Fruit fly (Drosophila melanogaster) whole organism, embryonic: ENCODE data around the gene CG32645.

Source experiments
- Ada2b ChIP-seq: fragments of 200-800 bp; sonication (Bioruptor generic); IDR thresholded peaks from 2 replicates; pipeline ENCODE4 v1.3.6; 2022; ENCODE audit warnings: missing biosample characterization, missing genetic modification characterization
- Bgb ChIP-seq: fragments of 200-800 bp; sonication (Bioruptor generic); IDR thresholded peaks from 2 replicates; pipeline ENCODE4 v1.3.6; 2022; ENCODE audit warnings: missing biosample characterization, missing genetic modification characterization; ENCODE audit not compliant: partially characterized antibody
- C15 ChIP-seq: fragments of 200-800 bp; sonication (Bioruptor generic); IDR thresholded peaks from 3 replicates; pipeline ENCODE4 v1.3.6; 2022; ENCODE audit warnings: missing biosample characterization, missing genetic modification characterization
- CG10267 ChIP-seq: fragments of 200-800 bp; sonication (Bioruptor generic); optimal IDR thresholded peaks from 2 replicates; lab custom pipeline; 2018; ENCODE audit warnings: missing biosample characterization, mild to moderate bottlenecking, missing genetic modification characterization, moderate library complexity
- CG11093 ChIP-seq: fragments of 200-800 bp; sonication (Bioruptor generic); IDR thresholded peaks from 3 replicates; pipeline ENCODE4 v1.3.6; 2022; ENCODE audit warnings: missing biosample characterization, missing genetic modification characterization
- CG1233 ChIP-seq: fragments of 200-800 bp; sonication (Bioruptor generic); optimal IDR thresholded peaks from 4 replicates; lab custom pipeline; 2018; ENCODE audit warnings: missing biosample characterization, mild to moderate bottlenecking, missing genetic modification characterization
- CG12769 ChIP-seq: fragments of 200-800 bp; sonication (Bioruptor generic); optimal IDR thresholded peaks from 2 replicates; lab custom pipeline; 2019; ENCODE audit warnings: missing biosample characterization, mild to moderate bottlenecking, missing genetic modification characterization, moderate library complexity
- CG1602 ChIP-seq: fragments of 200-800 bp; sonication (Bioruptor generic); optimal IDR thresholded peaks from 3 replicates; lab custom pipeline; 2016; ENCODE audit warnings: missing biosample characterization, missing genetic modification characterization
- CG16813 ChIP-seq: fragments of 200-800 bp; sonication (Bioruptor generic); IDR thresholded peaks from 3 replicates; pipeline ENCODE4 v1.3.6; 2022; ENCODE audit warnings: missing biosample characterization, missing genetic modification characterization; ENCODE audit not compliant: partially characterized antibody
- CG17829 ChIP-seq: fragments of 200-800 bp; optimal IDR thresholded peaks from 2 replicates; lab custom pipeline; 2019; ENCODE audit warnings: missing biosample characterization, mild to moderate bottlenecking, missing genetic modification characterization, moderate library complexity
- CG18476 ChIP-seq: fragments of 200-800 bp; sonication (Bioruptor generic); optimal IDR thresholded peaks from 2 replicates; lab custom pipeline; 2016; ENCODE audit warnings: missing biosample characterization, mild to moderate bottlenecking, missing genetic modification characterization
- CG30431 ChIP-seq: fragments of 200-800 bp; sonication (Bioruptor generic); optimal IDR thresholded peaks from 2 replicates; lab custom pipeline; 2017; ENCODE audit warnings: missing biosample characterization, missing genetic modification characterization
- CG31365 ChIP-seq: fragments of 200-800 bp; sonication (Bioruptor generic); optimal IDR thresholded peaks from 2 replicates; lab custom pipeline; 2018; ENCODE audit warnings: missing biosample characterization, mild to moderate bottlenecking, missing genetic modification characterization
- D19B ChIP-seq: fragments of 200-800 bp; sonication (Bioruptor generic); optimal IDR thresholded peaks from 2 replicates; lab custom pipeline; 2017; ENCODE audit warnings: missing biosample characterization, mild to moderate bottlenecking, missing genetic modification characterization
- Dip3 ChIP-seq: fragments of 200-800 bp; sonication (Bioruptor generic); optimal IDR thresholded peaks from 3 replicates; lab custom pipeline; 2016; ENCODE audit warnings: missing biosample characterization, missing genetic modification characterization
- E2f1 ChIP-seq: fragments of 200-800 bp; sonication (Bioruptor generic); IDR thresholded peaks from 2 replicates; pipeline ENCODE4 v1.3.6; 2022; ENCODE audit warnings: missing biosample characterization, missing genetic modification characterization
- Ets65A ChIP-seq: fragments of 200-800 bp; sonication (Bioruptor generic); peaks from one replicate; lab custom pipeline; 2016; ENCODE audit warnings: missing biosample characterization, missing genetic modification characterization
- Lim3 ChIP-seq: fragments of 200-800 bp; sonication (Bioruptor generic); IDR thresholded peaks from 2 replicates; pipeline ENCODE4 v1.3.6; 2022; ENCODE audit warnings: missing biosample characterization, missing genetic modification characterization
- Max ChIP-seq: fragments of 200-800 bp; sonication (Bioruptor generic); optimal IDR thresholded peaks from 2 replicates; lab custom pipeline; 2016; ENCODE audit warnings: missing biosample characterization, mild to moderate bottlenecking, missing genetic modification characterization
- Myb ChIP-seq: fragments of 200-800 bp; sonication (Bioruptor generic); optimal IDR thresholded peaks from 2 replicates; lab custom pipeline; 2016; ENCODE audit warnings: missing biosample characterization, missing genetic modification characterization
- NC2α ChIP-seq: fragments of 200-800 bp; sonication (Bioruptor generic); optimal IDR thresholded peaks from 2 replicates; lab custom pipeline; 2016; ENCODE audit warnings: missing biosample characterization, missing genetic modification characterization
- Sin3A ChIP-seq: fragments of >200 bp; optimal IDR thresholded peaks from 2 replicates; lab custom pipeline; 2018
- Sox102F ChIP-seq: fragments of 200-800 bp; sonication (Bioruptor generic); optimal IDR thresholded peaks from 2 replicates; lab custom pipeline; 2018; ENCODE audit warnings: missing biosample characterization, mild to moderate bottlenecking, missing genetic modification characterization, moderate library complexity
- Sry-δ ChIP-seq: fragments of 200-800 bp; sonication (Bioruptor generic); optimal IDR thresholded peaks from 2 replicates; lab custom pipeline; 2016; ENCODE audit warnings: missing biosample characterization, missing genetic modification characterization
- Taf1 ChIP-seq: fragments of 200-800 bp; sonication (Bioruptor generic); IDR thresholded peaks from 2 replicates; pipeline ENCODE4 v1.3.6; 2022; ENCODE audit warnings: missing biosample characterization, missing genetic modification characterization
- Usf ChIP-seq: fragments of 200-800 bp; sonication (Bioruptor generic); optimal IDR thresholded peaks from 2 replicates; lab custom pipeline; 2017; ENCODE audit warnings: missing genotype, missing biosample characterization, missing genetic modification characterization
- ac ChIP-seq: fragments of 200-800 bp; sonication (Bioruptor generic); optimal IDR thresholded peaks from 3 replicates; lab custom pipeline; 2017; ENCODE audit warnings: missing biosample characterization, mild to moderate bottlenecking, missing genetic modification characterization
- az2 ChIP-seq: fragments of 200-800 bp; sonication (Bioruptor generic); optimal IDR thresholded peaks from 3 replicates; lab custom pipeline; 2016; ENCODE audit warnings: missing biosample characterization, missing genetic modification characterization
- bbx ChIP-seq: fragments of 200-800 bp; sonication (Bioruptor generic); IDR thresholded peaks from 2 replicates; pipeline ENCODE4 v1.3.6; 2022; ENCODE audit warnings: missing biosample characterization, missing genetic modification characterization; ENCODE audit not compliant: partially characterized antibody
- cad ChIP-seq: fragments of >200 bp; optimal IDR thresholded peaks from 2 replicates; lab custom pipeline; 2017; ENCODE audit warnings: missing biosample characterization, missing genetic modification characterization
- chn ChIP-seq: fragments of 200-800 bp; sonication (Bioruptor generic); optimal IDR thresholded peaks from 2 replicates; lab custom pipeline; 2016; ENCODE audit warnings: missing biosample characterization, missing genetic modification characterization
- crp ChIP-seq, 2 experiments: fragments of 200-800 bp; sonication (Bioruptor generic); optimal IDR thresholded peaks; 2 replicates in 1 of 2; 3 replicates in 1 of 2; lab custom pipeline; 2017; ENCODE audit warnings: missing biosample characterization in 2 of 2, missing genetic modification characterization in 2 of 2, mild to moderate bottlenecking in 1 of 2, moderate library complexity in 1 of 2
- dpn ChIP-seq, 2 experiments: fragments of 200-800 bp; sonication (Bioruptor generic); optimal IDR thresholded peaks; 3 replicates each; lab custom pipeline; 2016; ENCODE audit warnings: missing biosample characterization in 2 of 2, missing genetic modification characterization in 2 of 2
- eve ChIP-seq, 2 experiments: fragments of >200 bp; optimal IDR thresholded peaks; 2 replicates each; lab custom pipeline; 2017; ENCODE audit warnings: missing biosample characterization in 2 of 2, missing genetic modification characterization in 2 of 2
- exex ChIP-seq: fragments of 200-800 bp; sonication (Bioruptor generic); optimal IDR thresholded peaks from 4 replicates; lab custom pipeline; 2018; ENCODE audit warnings: missing biosample characterization, mild to moderate bottlenecking, missing genetic modification characterization, moderate library complexity
- eyg ChIP-seq: fragments of 200-800 bp; sonication (Bioruptor generic); optimal IDR thresholded peaks from 3 replicates; lab custom pipeline; 2016; ENCODE audit warnings: missing biosample characterization, missing genetic modification characterization
- fd102C ChIP-seq: fragments of 200-800 bp; sonication (Bioruptor generic); optimal IDR thresholded peaks from 2 replicates; lab custom pipeline; 2018; ENCODE audit warnings: missing biosample characterization, mild to moderate bottlenecking, missing genetic modification characterization, moderate library complexity
- gem ChIP-seq: fragments of 200-800 bp; sonication (Bioruptor generic); optimal IDR thresholded peaks from 2 replicates; lab custom pipeline; 2019; ENCODE audit warnings: missing biosample characterization, mild to moderate bottlenecking, missing genetic modification characterization, moderate library complexity
- jigr1 ChIP-seq: fragments of 200-800 bp; sonication (Bioruptor generic); IDR thresholded peaks from 3 replicates; pipeline ENCODE4 v1.3.6; 2022; ENCODE audit warnings: missing biosample characterization, missing genetic modification characterization
- lbe ChIP-seq: fragments of 200-800 bp; sonication (Bioruptor generic); optimal IDR thresholded peaks from 2 replicates; lab custom pipeline; 2016; ENCODE audit warnings: missing biosample characterization, mild to moderate bottlenecking, missing genetic modification characterization
- mam ChIP-seq: fragments of 200-800 bp; sonication (Bioruptor generic); optimal IDR thresholded peaks from 3 replicates; lab custom pipeline; 2016; ENCODE audit warnings: missing biosample characterization, missing genetic modification characterization
- mld ChIP-seq: fragments of 200-800 bp; sonication (Bioruptor generic); IDR thresholded peaks from 3 replicates; pipeline ENCODE4 v1.3.6; 2022; ENCODE audit warnings: missing biosample characterization, missing genetic modification characterization; ENCODE audit not compliant: partially characterized antibody
- nom ChIP-seq: fragments of 200-800 bp; sonication (Bioruptor generic); optimal IDR thresholded peaks from 2 replicates; lab custom pipeline; 2017; ENCODE audit warnings: missing biosample characterization, missing genetic modification characterization, mild to moderate bottlenecking, moderate library complexity, missing genetic modification reagents
- pzg ChIP-seq: fragments of 200-800 bp; sonication (Bioruptor generic); optimal IDR thresholded peaks from 3 replicates; lab custom pipeline; 2018; ENCODE audit warnings: missing biosample characterization, mild to moderate bottlenecking, missing genetic modification characterization, moderate library complexity
- scrt ChIP-seq: fragments of 200-800 bp; sonication (Bioruptor generic); optimal IDR thresholded peaks from 2 replicates; lab custom pipeline; 2018; ENCODE audit warnings: missing biosample characterization, mild to moderate bottlenecking, missing genetic modification characterization, moderate library complexity
- sim ChIP-seq: fragments of 200-800 bp; sonication (Bioruptor generic); IDR thresholded peaks from 2 replicates; pipeline ENCODE4 v1.3.6; 2022; ENCODE audit warnings: missing biosample characterization, missing genetic modification characterization
- ssp ChIP-seq: fragments of 200-800 bp; sonication (Bioruptor generic); IDR thresholded peaks from 2 replicates; pipeline ENCODE4 v1.3.6; 2022; ENCODE audit warnings: missing biosample characterization, missing genetic modification characterization
- tap ChIP-seq: fragments of 200-800 bp; optimal IDR thresholded peaks from 3 replicates; lab custom pipeline; 2019; ENCODE audit warnings: missing biosample characterization, mild to moderate bottlenecking, missing genetic modification characterization, moderate library complexity
- wdn ChIP-seq: fragments of 200-800 bp; sonication (Bioruptor generic); IDR thresholded peaks from 2 replicates; pipeline ENCODE4 v1.3.6; 2022; ENCODE audit warnings: missing biosample characterization, missing genetic modification characterization
- zen ChIP-seq: fragments of 200-800 bp; sonication (Bioruptor generic); optimal IDR thresholded peaks from 3 replicates; lab custom pipeline; 2018; ENCODE audit warnings: missing biosample characterization, mild to moderate bottlenecking, missing genetic modification characterization, moderate library complexity

CG32645 gene

DNA sequence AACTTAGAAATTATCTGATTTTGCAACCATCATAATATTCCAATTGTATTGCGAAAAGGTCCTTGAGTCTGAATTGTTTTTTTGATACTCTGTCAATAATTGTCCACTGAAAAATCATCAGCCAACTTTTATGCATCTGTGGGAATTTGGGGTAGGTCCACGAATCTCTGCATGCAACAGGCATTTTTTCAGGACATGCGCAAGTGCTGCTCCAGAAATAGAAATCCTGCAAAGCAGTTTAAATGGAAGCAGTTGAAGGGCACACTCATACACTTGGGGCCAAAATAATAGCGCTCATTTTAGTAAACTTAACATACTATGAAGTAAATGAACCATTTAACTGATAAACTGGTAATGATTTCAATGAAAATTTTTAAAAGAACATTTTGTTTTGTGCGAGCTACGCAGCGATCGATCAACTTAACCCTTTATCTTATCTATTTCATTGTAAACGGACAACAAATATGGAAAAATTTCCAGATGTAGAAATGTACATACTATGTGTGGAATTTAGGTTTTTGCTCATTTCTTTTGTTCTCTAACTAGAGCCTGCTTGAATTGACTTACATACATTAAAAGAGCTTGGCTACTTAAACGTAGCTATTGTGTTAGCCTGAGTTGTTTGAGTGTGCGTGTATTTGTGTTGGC, 8.7 kb upstream of the CG32645 start (continued):
- TF ChIP-seq Dip3, result peak; percentile 49
- TF ChIP-seq Usf, result peak; percentile 52
- TF ChIP-seq scrt (GFP tag; lab: Kevin White, UChicago), result peak; percentile 95
- TF ChIP-seq D19B (GFP tag; lab: Kevin White, UChicago), result peak; percentile 50
- no peak for TF ChIP-seq CG16813 (GFP tag; lab: Robert Waterston, UW)
- TF ChIP-seq C15 (GFP tag; lab: Robert Waterston, UW), result no peak
- TF ChIP-seq exex, result peak; percentile 57
- TF ChIP-seq Ets65A (GFP tag; lab: Kevin White, UChicago), result peak; percentile 97
- TF ChIP-seq Lim3, result no peak
- TF ChIP-seq ssp, result no peak
- no peak for TF ChIP-seq mld (GFP tag; lab: Robert Waterston, UW)
- TF ChIP-seq ac (GFP tag; lab: Kevin White, UChicago), result peak; percentile 42
- TF ChIP-seq eve (GFP tag; optimal IDR thresholded peaks at IDR 0.05; lab: Kevin White, UChicago), result peak in 1 of 2 experiments; percentile 92
- TF ChIP-seq crp (GFP tag; optimal IDR thresholded peaks at IDR 0.05; lab: Kevin White, UChicago), result peak in 1 of 2 experiments; percentile 8
- TF ChIP-seq chn (GFP tag; lab: Kevin White, UChicago), result peak; percentile 69
- peak; percentile 41 for TF ChIP-seq nom (GFP tag; lab: Kevin White, UChicago)
- TF ChIP-seq CG1602 (GFP tag; lab: Kevin White, UChicago), result peak; percentile 73
- no peak for TF ChIP-seq bbx (GFP tag; lab: Robert Waterston, UW)
- TF ChIP-seq fd102C (GFP tag; lab: Kevin White, UChicago), result no peak
- no peak for TF ChIP-seq Bgb (GFP tag; lab: Robert Waterston, UW)
- TF ChIP-seq sim, result peak; percentile 34; the same call in 1 of the 2 replicates
- TF ChIP-seq cad (GFP tag; lab: Kevin White, UChicago), result no peak
- no peak for TF ChIP-seq lbe (GFP tag; lab: Kevin White, UChicago)
- peak; percentile 65 for TF ChIP-seq CG17829 (tag; lab: Kevin White, UChicago)
- TF ChIP-seq CG10267 (tag; lab: Kevin White, UChicago), result peak; percentile 62
- peak; percentile 84 for TF ChIP-seq gem (tag; lab: Kevin White, UChicago)
- 0 out of 3 replicates have a peak, but pooled peaks have one; percentile 41 for TF ChIP-seq CG11093 (GFP tag; lab: Robert Waterston, UW)
- TF ChIP-seq NC2α (GFP tag; lab: Kevin White, UChicago), result no peak
- peak; percentile 68 to 72 for TF ChIP-seq dpn (GFP tag; optimal IDR thresholded peaks at IDR 0.05; lab: Kevin White, UChicago)
- TF ChIP-seq mam (GFP tag; lab: Kevin White, UChicago), result peak; percentile 57
- TF ChIP-seq CG12769 (tag; lab: Kevin White, UChicago), result peak; percentile 50
- TF ChIP-seq Sin3A (lab: Kevin White, UChicago), result no peak
- TF ChIP-seq CG31365, result peak; percentile 90
- peak; percentile 77 for TF ChIP-seq CG1233
- peak; percentile 62 for TF ChIP-seq CG18476 (GFP tag; lab: Kevin White, UChicago)
- TF ChIP-seq pzg (GFP tag; lab: Kevin White, UChicago), result no peak
- no peak for TF ChIP-seq Myb (GFP tag; lab: Kevin White, UChicago)
- peak; percentile 2 for TF ChIP-seq Sry-δ (GFP tag; lab: Kevin White, UChicago)
- TF ChIP-seq tap (tag; lab: Kevin White, UChicago), result no peak
- TF ChIP-seq E2f1, result peak; percentile 58
- peak; percentile 8 for TF ChIP-seq eyg (GFP tag; lab: Kevin White, UChicago)
- TF ChIP-seq Sox102F (GFP tag; lab: Kevin White, UChicago), result peak; percentile 63
- peak; percentile 67 for TF ChIP-seq az2 (GFP tag; lab: Kevin White, UChicago)
- TF ChIP-seq Ada2b (GFP tag; lab: Robert Waterston, UW), result peak; percentile 42; the same call in 1 of the 2 replicates
- TF ChIP-seq wdn (GFP tag; lab: Robert Waterston, UW), result no peak
- peak; percentile 65 for TF ChIP-seq Max (GFP tag; lab: Kevin White, UChicago)
- peak; percentile 50 for TF ChIP-seq zen (tag; lab: Kevin White, UChicago)
- peak; percentile 61 for TF ChIP-seq CG30431 (GFP tag; lab: Kevin White, UChicago)
- no peak for TF ChIP-seq Taf1
- no peak for TF ChIP-seq jigr1
